Fruit fly (Drosophila melanogaster) whole organism, embryonic: ENCODE data around the gene CG8006.

Experiments
- CG10267 ChIP-seq: fragments of 200-800 bp; sonication (Bioruptor generic); optimal IDR thresholded peaks from 2 replicates; lab custom pipeline; 2018; ENCODE audit warnings: missing biosample characterization, mild to moderate bottlenecking, missing genetic modification characterization, moderate library complexity
- CG13123 ChIP-seq: fragments of 200-800 bp; sonication (Bioruptor generic); optimal IDR thresholded peaks from 2 replicates; lab custom pipeline; 2016; ENCODE audit warnings: missing biosample characterization, missing genetic modification characterization
- CG15011 ChIP-seq: fragments of 200-800 bp; sonication (Bioruptor generic); optimal IDR thresholded peaks from 3 replicates; lab custom pipeline; 2018; ENCODE audit warnings: missing biosample characterization, mild to moderate bottlenecking, missing genetic modification characterization
- CG15073 ChIP-seq: fragments of 200-800 bp; sonication (Bioruptor generic); optimal IDR thresholded peaks from 2 replicates; lab custom pipeline; 2016; ENCODE audit warnings: missing biosample characterization, missing genetic modification characterization
- CG15269 ChIP-seq: fragments of 200-800 bp; sonication (Bioruptor generic); optimal IDR thresholded peaks from 2 replicates; lab custom pipeline; 2018; ENCODE audit warnings: missing biosample characterization, mild to moderate bottlenecking, missing genetic modification characterization, moderate library complexity
- CG1529 ChIP-seq: fragments of 200-800 bp; sonication (Bioruptor generic); optimal IDR thresholded peaks from 3 replicates; lab custom pipeline; 2018; ENCODE audit warnings: missing biosample characterization, missing genetic modification characterization
- CG17612 ChIP-seq: fragments of 200-800 bp; sonication (Bioruptor generic); IDR thresholded peaks from 2 replicates; pipeline ENCODE4 v1.3.6; 2022; ENCODE audit warnings: missing biosample characterization, missing genetic modification characterization
- CG17802 ChIP-seq: fragments of 200-800 bp; sonication (Bioruptor generic); optimal IDR thresholded peaks from 2 replicates; lab custom pipeline; 2018; ENCODE audit warnings: missing biosample characterization, mild to moderate bottlenecking, missing genetic modification characterization, moderate library complexity
- CG18476 ChIP-seq: fragments of 200-800 bp; sonication (Bioruptor generic); optimal IDR thresholded peaks from 2 replicates; lab custom pipeline; 2016; ENCODE audit warnings: missing biosample characterization, mild to moderate bottlenecking, missing genetic modification characterization
- CG2120 ChIP-seq: fragments of 200-800 bp; sonication (Bioruptor generic); optimal IDR thresholded peaks from 3 replicates; lab custom pipeline; 2016; ENCODE audit warnings: missing biosample characterization, missing genetic modification characterization
- CG32772 ChIP-seq: fragments of 200-800 bp; sonication (Bioruptor generic); IDR thresholded peaks from 2 replicates; pipeline ENCODE4 v1.3.6; 2022; ENCODE audit warnings: missing biosample characterization, missing genetic modification characterization
- CG34224 ChIP-seq: fragments of 200-800 bp; sonication (Bioruptor generic); IDR thresholded peaks from 3 replicates; pipeline ENCODE4 v1.3.6; 2022; ENCODE audit warnings: missing biosample characterization, missing genetic modification characterization; ENCODE audit not compliant: partially characterized antibody
- CG4707 ChIP-seq: fragments of 200-800 bp; sonication (Bioruptor generic); optimal IDR thresholded peaks from 2 replicates; lab custom pipeline; 2018; ENCODE audit warnings: missing biosample characterization, mild to moderate bottlenecking, missing genetic modification characterization, moderate library complexity
- CG6654 ChIP-seq: fragments of 200-800 bp; sonication (Bioruptor generic); optimal IDR thresholded peaks from 2 replicates; lab custom pipeline; 2017; ENCODE audit warnings: missing biosample characterization, mild to moderate bottlenecking, missing genetic modification characterization
- CG6813 ChIP-seq: fragments of 200-800 bp; sonication (Bioruptor generic); optimal IDR thresholded peaks from 2 replicates; lab custom pipeline; 2017; ENCODE audit warnings: missing biosample characterization, missing genetic modification characterization, mild to moderate bottlenecking, moderate library complexity, missing genetic modification reagents
- CG8478 ChIP-seq: fragments of >200 bp; optimal IDR thresholded peaks from 2 replicates; lab custom pipeline; 2018
- CG9797 ChIP-seq: fragments of 200-800 bp; sonication (Bioruptor generic); optimal IDR thresholded peaks from 3 replicates; lab custom pipeline; 2018; ENCODE audit warnings: missing biosample characterization, mild to moderate bottlenecking, missing genetic modification characterization
- CG9932 ChIP-seq: fragments of 200-800 bp; sonication (Bioruptor generic); IDR thresholded peaks from 2 replicates; pipeline ENCODE4 v1.3.6; 2022; ENCODE audit warnings: missing biosample characterization, missing genetic modification characterization
- Chrac-16 ChIP-seq: fragments of 200-800 bp; sonication (Bioruptor generic); optimal IDR thresholded peaks from 3 replicates; lab custom pipeline; 2016; ENCODE audit warnings: missing biosample characterization, missing genetic modification characterization
- Dp ChIP-seq: fragments of 200-800 bp; sonication (Bioruptor generic); optimal IDR thresholded peaks from 2 replicates; lab custom pipeline; 2018; ENCODE audit warnings: missing biosample characterization, mild to moderate bottlenecking, missing genetic modification characterization, moderate library complexity
- Dref ChIP-seq: fragments of 200-800 bp; sonication (Bioruptor generic); IDR thresholded peaks from 2 replicates; pipeline ENCODE4 v1.3.6; 2022; ENCODE audit warnings: missing biosample characterization, missing genetic modification characterization
- Fer1 ChIP-seq: fragments of 200-800 bp; sonication (Bioruptor generic); optimal IDR thresholded peaks from 2 replicates; lab custom pipeline; 2017; ENCODE audit warnings: missing biosample characterization, mild to moderate bottlenecking, missing genetic modification characterization
- Gsc ChIP-seq: fragments of 200-800 bp; sonication (Bioruptor generic); IDR thresholded peaks from 2 replicates; pipeline ENCODE4 v1.3.6; 2022; ENCODE audit warnings: missing biosample characterization, missing genetic modification characterization
- MBD-R2 ChIP-seq: fragments of 200-800 bp; sonication (Bioruptor generic); IDR thresholded peaks from 2 replicates; pipeline ENCODE4 v1.3.6; 2022; ENCODE audit warnings: missing biosample characterization, missing genetic modification characterization
- Max ChIP-seq: fragments of 200-800 bp; sonication (Bioruptor generic); optimal IDR thresholded peaks from 2 replicates; lab custom pipeline; 2016; ENCODE audit warnings: missing biosample characterization, mild to moderate bottlenecking, missing genetic modification characterization
- Myb ChIP-seq: fragments of 200-800 bp; sonication (Bioruptor generic); optimal IDR thresholded peaks from 2 replicates; lab custom pipeline; 2016; ENCODE audit warnings: missing biosample characterization, missing genetic modification characterization
- Opbp ChIP-seq: fragments of 200-800 bp; sonication (Bioruptor generic); IDR thresholded peaks from 3 replicates; pipeline ENCODE4 v1.3.6; 2022; ENCODE audit warnings: missing biosample characterization, missing genetic modification characterization; ENCODE audit not compliant: partially characterized antibody
- Scr ChIP-seq: fragments of 200-800 bp; sonication (Bioruptor generic); IDR thresholded peaks from 2 replicates; pipeline ENCODE4 v1.3.6; 2022; ENCODE audit warnings: missing biosample characterization, missing genetic modification characterization; ENCODE audit not compliant: partially characterized antibody
- Vsx1 ChIP-seq: fragments of 200-800 bp; sonication (Bioruptor generic); optimal IDR thresholded peaks from 2 replicates; lab custom pipeline; 2017; ENCODE audit warnings: missing biosample characterization, mild to moderate bottlenecking, missing genetic modification characterization, missing genetic modification reagents
- Xbp1 ChIP-seq: fragments of 200-800 bp; sonication (Bioruptor generic); optimal IDR thresholded peaks from 3 replicates; lab custom pipeline; 2016; ENCODE audit warnings: missing biosample characterization, mild to moderate bottlenecking, missing genetic modification characterization
- YL-1 ChIP-seq: fragments of 200-800 bp; sonication (Bioruptor generic); optimal IDR thresholded peaks from 3 replicates; lab custom pipeline; 2017; ENCODE audit warnings: missing biosample characterization, mild to moderate bottlenecking, missing genetic modification characterization
- bbx ChIP-seq: fragments of 200-800 bp; sonication (Bioruptor generic); IDR thresholded peaks from 2 replicates; pipeline ENCODE4 v1.3.6; 2022; ENCODE audit warnings: missing biosample characterization, missing genetic modification characterization; ENCODE audit not compliant: partially characterized antibody
- cad ChIP-seq: fragments of >200 bp; optimal IDR thresholded peaks from 2 replicates; lab custom pipeline; 2017; ENCODE audit warnings: missing biosample characterization, missing genetic modification characterization
- cas ChIP-seq: fragments of 200-800 bp; sonication (Bioruptor generic); IDR thresholded peaks from 2 replicates; pipeline ENCODE4 v1.3.6; 2022; ENCODE audit warnings: missing biosample characterization, missing genetic modification characterization
- cato ChIP-seq: fragments of 200-800 bp; sonication (Bioruptor generic); optimal IDR thresholded peaks from 2 replicates; lab custom pipeline; 2016; ENCODE audit warnings: missing biosample characterization, missing genetic modification characterization, borderline replicate concordance
- gfzf ChIP-seq: fragments of 200-800 bp; sonication (Bioruptor generic); optimal IDR thresholded peaks from 2 replicates; lab custom pipeline; 2016; ENCODE audit warnings: missing biosample characterization, mild to moderate bottlenecking, missing genetic modification characterization, moderate library complexity
- grau ChIP-seq: fragments of 200-800 bp; optimal IDR thresholded peaks from 3 replicates; lab custom pipeline; 2019; ENCODE audit warnings: missing biosample characterization, mild to moderate bottlenecking, missing genetic modification characterization, moderate library complexity
- gsb-n ChIP-seq: fragments of 200-800 bp; sonication (Bioruptor generic); optimal IDR thresholded peaks from 3 replicates; lab custom pipeline; 2018; ENCODE audit warnings: missing biosample characterization, mild to moderate bottlenecking, missing genetic modification characterization
- h ChIP-seq: fragments of >200 bp; optimal IDR thresholded peaks from 2 replicates; lab custom pipeline; 2017
- hbn ChIP-seq: fragments of 200-800 bp; sonication (Bioruptor generic); IDR thresholded peaks from 2 replicates; pipeline ENCODE4 v1.3.6; 2022; ENCODE audit warnings: missing biosample characterization, missing genetic modification characterization; ENCODE audit not compliant: partially characterized antibody
- ind ChIP-seq: fragments of 200-800 bp; sonication (Bioruptor generic); optimal IDR thresholded peaks from 3 replicates; lab custom pipeline; 2016; ENCODE audit warnings: missing biosample characterization, missing genetic modification characterization
- mirr ChIP-seq: fragments of 200-800 bp; sonication (Bioruptor generic); optimal IDR thresholded peaks from 3 replicates; lab custom pipeline; 2018; ENCODE audit warnings: missing biosample characterization, mild to moderate bottlenecking, missing genetic modification characterization
- nerfin-1 ChIP-seq: fragments of 200-800 bp; sonication (Bioruptor generic); optimal IDR thresholded peaks from 3 replicates; lab custom pipeline; 2019; ENCODE audit warnings: missing biosample characterization, mild to moderate bottlenecking, missing genetic modification characterization, moderate library complexity
- nmo ChIP-seq: fragments of 200-800 bp; sonication (Bioruptor generic); optimal IDR thresholded peaks from 2 replicates; lab custom pipeline; 2018; ENCODE audit warnings: missing biosample characterization, mild to moderate bottlenecking, missing genetic modification characterization, moderate library complexity
- pita ChIP-seq: fragments of 200-800 bp; sonication (Bioruptor generic); optimal IDR thresholded peaks from 2 replicates; lab custom pipeline; 2017; ENCODE audit warnings: missing biosample characterization, mild to moderate bottlenecking, missing genetic modification characterization
- run ChIP-seq: fragments of 200-800 bp; sonication (Bioruptor generic); optimal IDR thresholded peaks from 3 replicates; lab custom pipeline; 2018; ENCODE audit warnings: missing biosample characterization, mild to moderate bottlenecking, missing genetic modification characterization
- stc ChIP-seq: fragments of 200-800 bp; sonication (Bioruptor generic); IDR thresholded peaks from 2 replicates; pipeline ENCODE4 v1.3.6; 2022; ENCODE audit warnings: missing biosample characterization, missing genetic modification characterization
- trh ChIP-seq: fragments of 200-800 bp; sonication (Bioruptor generic); optimal IDR thresholded peaks from 2 replicates; lab custom pipeline; 2016; ENCODE audit warnings: missing biosample characterization, missing genetic modification characterization
- vfl ChIP-seq: fragments of 200-800 bp; sonication (Bioruptor generic); optimal IDR thresholded peaks from 2 replicates; lab custom pipeline; 2016; ENCODE audit warnings: missing biosample characterization, missing genetic modification characterization
- zen2 ChIP-seq: fragments of 200-800 bp; sonication (Bioruptor generic); IDR thresholded peaks from 3 replicates; pipeline ENCODE4 v1.3.6; 2022; ENCODE audit warnings: missing biosample characterization, missing genetic modification characterization; ENCODE audit not compliant: partially characterized antibody
- zf30C ChIP-seq: fragments of 200-800 bp; sonication (Bioruptor generic); optimal IDR thresholded peaks from 3 replicates; lab custom pipeline; 2018; ENCODE audit warnings: missing biosample characterization, mild to moderate bottlenecking, missing genetic modification characterization

Gene CG8006

DNA sequence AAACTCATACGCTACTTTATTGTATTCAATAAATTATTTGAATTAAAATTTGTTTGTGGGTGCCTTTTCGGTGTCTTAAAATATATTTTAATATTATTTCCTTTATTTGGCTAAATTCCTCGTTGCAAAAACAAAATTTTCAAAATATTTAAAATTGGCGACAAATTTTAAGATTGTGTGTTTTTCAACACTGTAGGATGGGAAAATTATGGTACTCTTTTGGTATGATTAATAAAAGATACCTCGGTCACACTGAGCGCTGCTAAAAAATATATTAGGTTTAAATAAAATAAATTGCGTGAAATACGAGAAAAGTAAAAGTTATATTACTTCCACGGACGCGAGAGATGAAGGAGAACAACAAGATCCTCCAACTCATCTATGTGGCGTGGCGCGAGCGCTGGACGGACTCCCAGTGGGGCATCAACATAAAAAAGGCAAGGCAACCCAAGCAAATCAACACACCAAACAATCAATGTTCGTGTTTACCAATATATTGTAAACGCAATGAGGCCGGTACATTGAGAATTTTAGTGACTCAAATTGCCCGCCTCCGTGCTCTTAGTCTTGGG lies 20.6 kb upstream of the CG8006 start, which contains the start of gene MED24 (continued):
- TF ChIP-seq CG6813 (GFP tag; lab: Kevin White, UChicago) (no peak), bbx (GFP tag; lab: Robert Waterston, UW) (no peak), Chrac-16 (GFP tag; lab: Kevin White, UChicago) (no peak), nerfin-1 (tag; lab: Kevin White, UChicago) (no peak), stc (no peak), Gsc (GFP tag; lab: Robert Waterston, UW) (no peak), zf30C (GFP tag; lab: Kevin White, UChicago) (no peak), CG32772 (GFP tag; lab: Robert Waterston, UW) (no peak), CG8478 (lab: Kevin White, UChicago) (no peak), vfl (GFP tag; lab: Kevin White, UChicago) (no peak), nmo (no peak), hbn (GFP tag; lab: Robert Waterston, UW) (no peak), Myb (GFP tag; lab: Kevin White, UChicago) (no peak), CG15011 (no peak), Scr (no peak), CG1529 (GFP tag; lab: Kevin White, UChicago) (no peak), gsb-n (no peak), cato (GFP tag; lab: Kevin White, UChicago) (no peak), ind (GFP tag; lab: Kevin White, UChicago) (no peak), CG15269 (tag; lab: Kevin White, UChicago) (no peak), Opbp (GFP tag; lab: Robert Waterston, UW) (no peak), CG13123 (GFP tag; lab: Kevin White, UChicago) (no peak), Vsx1 (GFP tag; lab: Kevin White, UChicago) (no peak), YL-1 (GFP tag; lab: Kevin White, UChicago) (peak; percentile 22), cad (GFP tag; lab: Kevin White, UChicago) (no peak), Max (GFP tag; lab: Kevin White, UChicago) (no peak), CG17612 (GFP tag; lab: Robert Waterston, UW) (no peak), CG6654 (no peak), run (tag; lab: Kevin White, UChicago) (no peak), Dp (peak; percentile 75), CG4707 (GFP tag; lab: Kevin White, UChicago) (no peak), CG2120 (GFP tag; lab: Kevin White, UChicago) (peak; percentile 36), Xbp1 (peak; percentile 1), CG18476 (GFP tag; lab: Kevin White, UChicago) (no peak), CG9932 (GFP tag; lab: Robert Waterston, UW) (no peak), grau (peak; percentile 9), Fer1 (GFP tag; lab: Kevin White, UChicago) (peak; percentile 9), mirr (GFP tag; lab: Kevin White, UChicago) (no peak), pita (no peak), cas (GFP tag; lab: Robert Waterston, UW) (no peak), CG10267 (tag; lab: Kevin White, UChicago) (peak; percentile 95), MBD-R2 (peak; percentile 70), CG9797 (GFP tag; lab: Kevin White, UChicago) (peak; percentile 42), CG15073 (GFP tag; lab: Kevin White, UChicago) (no peak), zen2 (GFP tag; lab: Robert Waterston, UW) (no peak), trh (GFP tag; lab: Kevin White, UChicago) (no peak), gfzf (GFP tag; lab: Kevin White, UChicago) (peak; percentile 71), CG34224 (GFP tag; lab: Robert Waterston, UW) (peak; percentile 22; the same call in 1 of the 3 replicates), CG17802 (tag; lab: Kevin White, UChicago) (no peak), Dref (GFP tag; lab: Robert Waterston, UW) (no peak), h (lab: Kevin White, UChicago) (no peak)
